Fruit fly (Drosophila melanogaster) whole organism, embryonic: Measurements from ENCODE around the gene CG7879.

Source experiments
- CG10147 ChIP-seq: fragments of 200-800 bp; sonication (Bioruptor generic); optimal IDR thresholded peaks from 2 replicates; lab custom pipeline; 2019; ENCODE audit warnings: missing biosample characterization, mild to moderate bottlenecking, missing genetic modification characterization, moderate library complexity
- CG12236 ChIP-seq: fragments of 200-800 bp; sonication (Bioruptor generic); optimal IDR thresholded peaks from 2 replicates; lab custom pipeline; 2016; ENCODE audit warnings: missing biosample characterization, missing genetic modification characterization
- CG12659 ChIP-seq: fragments of 200-800 bp; sonication (Bioruptor generic); optimal IDR thresholded peaks from 3 replicates; lab custom pipeline; 2017; ENCODE audit warnings: mild to moderate bottlenecking, missing biosample characterization, missing genetic modification reagents, missing genetic modification characterization
- CG12744 ChIP-seq: fragments of 200-800 bp; sonication (Bioruptor generic); optimal IDR thresholded peaks from 2 replicates; lab custom pipeline; 2016; ENCODE audit warnings: missing biosample characterization, missing genetic modification characterization
- CG16813 ChIP-seq: fragments of 200-800 bp; sonication (Bioruptor generic); IDR thresholded peaks from 3 replicates; pipeline ENCODE4 v1.3.6; 2022; ENCODE audit warnings: missing biosample characterization, missing genetic modification characterization; ENCODE audit not compliant: partially characterized antibody
- CG17385 ChIP-seq: fragments of 200-800 bp; sonication (Bioruptor generic); optimal IDR thresholded peaks from 3 replicates; lab custom pipeline; 2018; ENCODE audit warnings: missing biosample characterization, mild to moderate bottlenecking, missing genetic modification characterization
- CG17612 ChIP-seq: fragments of 200-800 bp; sonication (Bioruptor generic); IDR thresholded peaks from 2 replicates; pipeline ENCODE4 v1.3.6; 2022; ENCODE audit warnings: missing biosample characterization, missing genetic modification characterization
- CG1832 ChIP-seq: fragments of 200-800 bp; sonication (Bioruptor generic); optimal IDR thresholded peaks from 2 replicates; lab custom pipeline; 2017; ENCODE audit warnings: missing biosample characterization, mild to moderate bottlenecking, missing genetic modification characterization, inconsistent platforms
- CG2202 ChIP-seq: fragments of 200-800 bp; sonication (Bioruptor generic); optimal IDR thresholded peaks from 2 replicates; lab custom pipeline; 2018; ENCODE audit warnings: missing biosample characterization, mild to moderate bottlenecking, missing genetic modification characterization
- CG6791 ChIP-seq: fragments of 200-800 bp; sonication (Bioruptor generic); IDR thresholded peaks from 3 replicates; pipeline ENCODE4 v1.3.6; 2022; ENCODE audit warnings: missing biosample characterization, missing genetic modification characterization; ENCODE audit not compliant: partially characterized antibody
- CG9437 ChIP-seq: fragments of 200-800 bp; sonication (Bioruptor generic); optimal IDR thresholded peaks from 2 replicates; lab custom pipeline; 2018; ENCODE audit warnings: missing biosample characterization, mild to moderate bottlenecking, missing genetic modification characterization
- CG9797 ChIP-seq: fragments of 200-800 bp; sonication (Bioruptor generic); optimal IDR thresholded peaks from 3 replicates; lab custom pipeline; 2018; ENCODE audit warnings: missing biosample characterization, mild to moderate bottlenecking, missing genetic modification characterization
- Dbx ChIP-seq: fragments of 200-800 bp; sonication (Bioruptor generic); IDR thresholded peaks from 3 replicates; pipeline ENCODE4 v1.3.6; 2022; ENCODE audit warnings: missing biosample characterization, missing genetic modification characterization
- Eip74EF ChIP-seq, 2 experiments: fragments of 200-800 bp in 1 of 2; fragments of >200 bp in 1 of 2; sonication (Bioruptor generic) in 1 of 2; optimal IDR thresholded peaks; 2 replicates each; lab custom pipeline; 2017 to 2019; ENCODE audit warnings: missing biosample characterization in 2 of 2, missing genetic modification characterization in 2 of 2, mild to moderate bottlenecking in 1 of 2, moderate library complexity in 1 of 2
- Elba2 ChIP-seq: fragments of 200-800 bp; sonication (Bioruptor generic); optimal IDR thresholded peaks from 3 replicates; lab custom pipeline; 2016; ENCODE audit warnings: missing biosample characterization, missing genetic modification characterization
- GATAe ChIP-seq: fragments of 200-800 bp; sonication (Bioruptor generic); conservative IDR thresholded peaks from 2 replicates; pipeline ENCODE4 v1.3.6; 2022; ENCODE audit warnings: missing biosample characterization, missing genetic modification characterization
- HLHmδ ChIP-seq: fragments of 200-800 bp; sonication (Bioruptor generic); optimal IDR thresholded peaks from 2 replicates; lab custom pipeline; 2018; ENCODE audit warnings: missing biosample characterization, mild to moderate bottlenecking, missing genetic modification characterization, moderate library complexity
- HmgD ChIP-seq: fragments of 200-800 bp; sonication (Bioruptor generic); optimal IDR thresholded peaks from 3 replicates; lab custom pipeline; 2016; ENCODE audit warnings: missing biosample characterization, missing genetic modification characterization
- Hmx ChIP-seq: fragments of 200-800 bp; sonication (Bioruptor generic); optimal IDR thresholded peaks from 2 replicates; lab custom pipeline; 2016; ENCODE audit warnings: missing biosample characterization, missing genetic modification characterization
- MBD-R2 ChIP-seq: fragments of 200-800 bp; sonication (Bioruptor generic); IDR thresholded peaks from 2 replicates; pipeline ENCODE4 v1.3.6; 2022; ENCODE audit warnings: missing biosample characterization, missing genetic modification characterization
- MTF-1 ChIP-seq: fragments of 200-800 bp; sonication (Bioruptor generic); optimal IDR thresholded peaks from 2 replicates; lab custom pipeline; 2018; ENCODE audit warnings: missing biosample characterization, mild to moderate bottlenecking, missing genetic modification characterization, borderline replicate concordance
- NfI ChIP-seq: fragments of 200-800 bp; sonication (Bioruptor generic); optimal IDR thresholded peaks from 3 replicates; lab custom pipeline; 2018; ENCODE audit warnings: missing biosample characterization, mild to moderate bottlenecking, missing genetic modification characterization, moderate library complexity
- Optix ChIP-seq: fragments of 200-800 bp; sonication (Bioruptor generic); IDR thresholded peaks from 3 replicates; pipeline ENCODE4 v1.3.6; 2022; ENCODE audit warnings: missing biosample characterization, missing genetic modification characterization
- Ptx1 ChIP-seq: fragments of 200-800 bp; sonication (Bioruptor generic); IDR thresholded peaks from 2 replicates; pipeline ENCODE4 v1.3.6; 2022; ENCODE audit warnings: missing biosample characterization, missing genetic modification characterization
- Ravus ChIP-seq: fragments of 200-800 bp; sonication (Bioruptor generic); IDR thresholded peaks from 2 replicates; pipeline ENCODE4 v1.3.6; 2022; ENCODE audit warnings: missing biosample characterization, missing genetic modification characterization
- Six4 ChIP-seq: fragments of 200-800 bp; sonication (Bioruptor generic); optimal IDR thresholded peaks from 2 replicates; lab custom pipeline; 2016; ENCODE audit warnings: missing biosample characterization, missing genetic modification characterization
- Xbp1 ChIP-seq: fragments of 200-800 bp; sonication (Bioruptor generic); optimal IDR thresholded peaks from 3 replicates; lab custom pipeline; 2016; ENCODE audit warnings: missing biosample characterization, mild to moderate bottlenecking, missing genetic modification characterization
- bigmax ChIP-seq: fragments of 200-800 bp; sonication (Bioruptor generic); optimal IDR thresholded peaks from 2 replicates; lab custom pipeline; 2018; ENCODE audit warnings: missing biosample characterization, mild to moderate bottlenecking, missing genetic modification characterization
- cg ChIP-seq: fragments of 200-800 bp; sonication (Bioruptor generic); optimal IDR thresholded peaks from 3 replicates; lab custom pipeline; 2019; ENCODE audit warnings: missing biosample characterization, mild to moderate bottlenecking, missing genetic modification characterization, moderate library complexity
- chinmo ChIP-seq: fragments of 200-800 bp; sonication (Bioruptor generic); IDR thresholded peaks from 4 replicates; pipeline ENCODE4 v1.3.6; 2022; ENCODE audit warnings: missing biosample characterization, missing genetic modification characterization; ENCODE audit not compliant: partially characterized antibody
- crol ChIP-seq: fragments of 200-800 bp; sonication (Bioruptor generic); IDR thresholded peaks from 2 replicates; pipeline ENCODE4 v1.3.6; 2022; ENCODE audit warnings: missing biosample characterization, missing genetic modification characterization
- crp ChIP-seq, 2 experiments: fragments of 200-800 bp; sonication (Bioruptor generic); optimal IDR thresholded peaks; 2 replicates in 1 of 2; 3 replicates in 1 of 2; lab custom pipeline; 2017; ENCODE audit warnings: missing biosample characterization in 2 of 2, missing genetic modification characterization in 2 of 2, mild to moderate bottlenecking in 1 of 2, moderate library complexity in 1 of 2
- dimm ChIP-seq: fragments of 200-800 bp; sonication (Bioruptor generic); IDR thresholded peaks from 2 replicates; pipeline ENCODE4 v1.3.6; 2022; ENCODE audit warnings: missing biosample characterization, missing genetic modification characterization
- exex ChIP-seq: fragments of 200-800 bp; sonication (Bioruptor generic); optimal IDR thresholded peaks from 4 replicates; lab custom pipeline; 2018; ENCODE audit warnings: missing biosample characterization, mild to moderate bottlenecking, missing genetic modification characterization, moderate library complexity
- gt ChIP-seq: fragments of 200-800 bp; sonication (Bioruptor generic); IDR thresholded peaks from 2 replicates; pipeline ENCODE4 v1.3.6; 2022; ENCODE audit warnings: missing biosample characterization, missing genetic modification characterization
- ham ChIP-seq: fragments of 200-800 bp; sonication (Bioruptor generic); IDR thresholded peaks from 2 replicates; pipeline ENCODE4 v1.3.6; 2022; ENCODE audit warnings: missing biosample characterization, missing genetic modification characterization
- kah ChIP-seq: fragments of 200-800 bp; sonication (Bioruptor generic); optimal IDR thresholded peaks from 2 replicates; lab custom pipeline; 2018; ENCODE audit warnings: missing biosample characterization, mild to moderate bottlenecking, missing genetic modification characterization
- kni ChIP-seq: fragments of 200-800 bp; sonication (Bioruptor generic); optimal IDR thresholded peaks from 3 replicates; lab custom pipeline; 2017; ENCODE audit warnings: mild to moderate bottlenecking, missing biosample characterization, missing genetic modification reagents, missing genetic modification characterization
- mirr ChIP-seq: fragments of 200-800 bp; sonication (Bioruptor generic); optimal IDR thresholded peaks from 3 replicates; lab custom pipeline; 2018; ENCODE audit warnings: missing biosample characterization, mild to moderate bottlenecking, missing genetic modification characterization
- psq ChIP-seq: fragments of 200-800 bp; sonication (Bioruptor generic); optimal IDR thresholded peaks from 2 replicates; lab custom pipeline; 2017; ENCODE audit warnings: missing biosample characterization, missing genetic modification characterization
- repo ChIP-seq: fragments of 200-800 bp; sonication (Bioruptor generic); optimal IDR thresholded peaks from 2 replicates; lab custom pipeline; 2016; ENCODE audit warnings: missing biosample characterization, missing genetic modification characterization
- schlank ChIP-seq: fragments of 200-800 bp; sonication (Bioruptor generic); optimal IDR thresholded peaks from 2 replicates; lab custom pipeline; 2018; ENCODE audit warnings: missing biosample characterization, mild to moderate bottlenecking, missing genetic modification characterization
- scrt ChIP-seq: fragments of 200-800 bp; sonication (Bioruptor generic); optimal IDR thresholded peaks from 2 replicates; lab custom pipeline; 2018; ENCODE audit warnings: missing biosample characterization, mild to moderate bottlenecking, missing genetic modification characterization, moderate library complexity
- sima ChIP-seq: fragments of 200-800 bp; sonication (Bioruptor generic); optimal IDR thresholded peaks from 2 replicates; lab custom pipeline; 2016; ENCODE audit warnings: missing biosample characterization, missing genetic modification characterization
- sna ChIP-seq: fragments of 200-800 bp; sonication (Bioruptor generic); IDR thresholded peaks from 2 replicates; pipeline ENCODE4 v1.3.6; 2022; ENCODE audit warnings: missing biosample characterization, missing genetic modification characterization; ENCODE audit not compliant: partially characterized antibody
- trem ChIP-seq: fragments of 200-800 bp; optimal IDR thresholded peaks from 3 replicates; lab custom pipeline; 2019; ENCODE audit warnings: missing biosample characterization, mild to moderate bottlenecking, missing genetic modification characterization, moderate library complexity

Gene CG7879

dm6 chr3L:1571077-1571476 lies 2.7 kb upstream of the CG7879 start (continued):
- peak; percentile 69 for TF ChIP-seq crol (GFP tag; lab: Robert Waterston, UW)
- TF ChIP-seq, all 482 proteins: peak for 9

- TF ChIP-seq CG17385 (GFP tag; lab: Kevin White, UChicago) (peak; percentile 81), CG12659 (GFP tag; lab: Kevin White, UChicago) (no peak), kah (GFP tag; lab: Kevin White, UChicago) (peak; percentile 54), ham (GFP tag; lab: Robert Waterston, UW) (no peak), CG16813 (no peak), exex (tag; lab: Kevin White, UChicago) (peak; percentile 22), crp (GFP tag; optimal IDR thresholded peaks at IDR 0.05; lab: Kevin White, UChicago) (peak in 1 of 2 experiments; percentile 15), GATAe (no peak), HmgD (GFP tag; lab: Kevin White, UChicago) (no peak), scrt (GFP tag; lab: Kevin White, UChicago) (peak; percentile 81), crol (GFP tag; lab: Robert Waterston, UW) (peak; percentile 30; the same call in 1 of the 2 replicates), gt (no peak), CG2202 (tag; lab: Kevin White, UChicago) (no peak), CG6791 (GFP tag; lab: Robert Waterston, UW) (no peak), chinmo (GFP tag; lab: Robert Waterston, UW) (0 out of 4 replicates have a peak, but pooled peaks have one; percentile 16), psq (GFP tag; lab: Kevin White, UChicago) (peak; percentile 63), CG9437 (GFP tag; lab: Kevin White, UChicago) (no peak), Elba2 (GFP tag; lab: Kevin White, UChicago) (peak; percentile 7), MBD-R2 (GFP tag; lab: Robert Waterston, UW) (peak; percentile 18; the same call in 1 of the 2 replicates)
Measured at dm6 chr3L:1569966-1570276, 1.5 kb upstream of the CG7879 start.

- TF ChIP-seq trem (tag; lab: Kevin White, UChicago) (no peak), HLHmδ (GFP tag; lab: Kevin White, UChicago) (peak; percentile 15), MTF-1 (peak; percentile 8), CG10147 (GFP tag; lab: Kevin White, UChicago) (no peak), mirr (GFP tag; lab: Kevin White, UChicago) (peak; percentile 28), cg (GFP tag; lab: Kevin White, UChicago) (peak; percentile 76), sima (no peak), Eip74EF (GFP tag; optimal IDR thresholded peaks at IDR 0.05; lab: Kevin White, UChicago) (no peak), Xbp1 (GFP tag; lab: Kevin White, UChicago) (no peak), Ptx1 (GFP tag; lab: Robert Waterston, UW) (no peak), Optix (GFP tag; lab: Robert Waterston, UW) (no peak), schlank (no peak), CG1832 (GFP tag; lab: Kevin White, UChicago) (no peak), dimm (GFP tag; lab: Robert Waterston, UW) (no peak), NfI (GFP tag; lab: Kevin White, UChicago) (no peak), kni (GFP tag; lab: Kevin White, UChicago) (peak; percentile 42), bigmax (no peak), sna (no peak), Dbx (0 out of 3 replicates have a peak, but pooled peaks have one; percentile 26), CG9797 (GFP tag; lab: Kevin White, UChicago) (no peak), repo (GFP tag; lab: Kevin White, UChicago) (no peak), CG12659 (GFP tag; lab: Kevin White, UChicago) (peak; percentile 4), CG17612 (GFP tag; lab: Robert Waterston, UW) (no peak), CG12236 (no peak), Hmx (GFP tag; lab: Kevin White, UChicago) (no peak), Six4 (GFP tag; lab: Kevin White, UChicago) (no peak), Ravus (no peak), CG12744 (no peak)
Measured at dm6 chr3L:1569162-1569965, 956 bp upstream of the CG7879 start, which contains the start of gene Tmep. Gene Tmep (plus strand): TSS chr3L:1569181.
